Fruit fly (Drosophila melanogaster) whole organism, prepupa: ENCODE data around the gene Klp31E.

Source experiments
- Blimp-1 ChIP-seq: fragments of 200-800 bp; sonication (Bioruptor generic); optimal IDR thresholded peaks from 3 replicates; lab custom pipeline; 2017; ENCODE audit warnings: missing biosample characterization, missing genetic modification characterization, mild to moderate bottlenecking, moderate library complexity, missing genetic modification reagents
- CG11762 ChIP-seq: fragments of 200-800 bp; sonication (Bioruptor generic); optimal IDR thresholded peaks from 3 replicates; lab custom pipeline; 2016; ENCODE audit warnings: missing biosample characterization, missing genetic modification characterization; ENCODE audit not compliant: insufficient read depth
- CG11902 ChIP-seq: fragments of 200-800 bp; sonication (Bioruptor generic); optimal IDR thresholded peaks from 3 replicates; lab custom pipeline; 2016; ENCODE audit warnings: missing biosample characterization, missing genetic modification characterization
- CG3032 ChIP-seq: fragments of 200-800 bp; optimal IDR thresholded peaks from 2 replicates; lab custom pipeline; 2019; ENCODE audit warnings: missing biosample characterization, mild to moderate bottlenecking, missing genetic modification characterization, moderate library complexity
- CG31627 ChIP-seq: fragments of 200-800 bp; sonication (Bioruptor generic); optimal IDR thresholded peaks from 3 replicates; lab custom pipeline; 2016; ENCODE audit warnings: missing biosample characterization, missing genetic modification characterization
- CG32006 ChIP-seq: fragments of 200-800 bp; sonication (Bioruptor generic); optimal IDR thresholded peaks from 3 replicates; lab custom pipeline; 2017; ENCODE audit warnings: missing biosample characterization, mild to moderate bottlenecking, missing genetic modification characterization
- CG34406 ChIP-seq: fragments of 200-800 bp; sonication (Bioruptor generic); optimal IDR thresholded peaks from 3 replicates; lab custom pipeline; 2016; ENCODE audit warnings: missing biosample characterization, missing genetic modification characterization
- CG4318 ChIP-seq: fragments of 200-800 bp; sonication (Bioruptor generic); optimal IDR thresholded peaks from 3 replicates; lab custom pipeline; 2017; ENCODE audit warnings: missing biosample characterization, mild to moderate bottlenecking, missing genetic modification characterization
- CG8119 ChIP-seq: fragments of 200-800 bp; sonication (Bioruptor generic); IDR thresholded peaks from 3 replicates; pipeline ENCODE4 v1.3.6; 2022; ENCODE audit warnings: missing biosample characterization, missing genetic modification characterization
- CG8319 ChIP-seq: fragments of 200-800 bp; sonication (Bioruptor generic); optimal IDR thresholded peaks from 3 replicates; lab custom pipeline; 2016; ENCODE audit warnings: missing biosample characterization, missing genetic modification characterization
- CG9139 ChIP-seq: fragments of 200-800 bp; sonication (Bioruptor generic); optimal IDR thresholded peaks from 3 replicates; lab custom pipeline; 2017; ENCODE audit warnings: missing biosample characterization, mild to moderate bottlenecking, missing genetic modification characterization
- Eip75B ChIP-seq: fragments of 200-800 bp; sonication (Bioruptor generic); optimal IDR thresholded peaks from 3 replicates; lab custom pipeline; 2016; ENCODE audit warnings: missing biosample characterization, missing genetic modification characterization
- Eip78C ChIP-seq: fragments of 200-800 bp; sonication (Bioruptor generic); peaks from one replicate; lab custom pipeline; 2016; ENCODE audit warnings: missing biosample characterization, missing genetic modification characterization
- Ets96B ChIP-seq: fragments of 200-800 bp; optimal IDR thresholded peaks from 2 replicates; lab custom pipeline; 2019; ENCODE audit warnings: missing biosample characterization, mild to moderate bottlenecking, missing genetic modification characterization, moderate library complexity
- Hr4 ChIP-seq: fragments of 200-800 bp; sonication (Bioruptor generic); optimal IDR thresholded peaks from 3 replicates; lab custom pipeline; 2016; ENCODE audit warnings: missing biosample characterization, missing genetic modification characterization
- Lpt ChIP-seq: fragments of 200-800 bp; sonication (Bioruptor generic); optimal IDR thresholded peaks from 3 replicates; lab custom pipeline; 2016; ENCODE audit warnings: missing biosample characterization, missing genetic modification characterization
- Smox ChIP-seq: fragments of 200-800 bp; sonication (Bioruptor generic); optimal IDR thresholded peaks from 3 replicates; lab custom pipeline; 2016; ENCODE audit warnings: missing biosample characterization, missing genetic modification characterization
- Sox102F ChIP-seq: fragments of 200-800 bp; sonication (Bioruptor generic); optimal IDR thresholded peaks from 2 replicates; lab custom pipeline; 2016; ENCODE audit warnings: missing biosample characterization, mild to moderate bottlenecking, missing genetic modification characterization
- Sox14 ChIP-seq: fragments of 200-800 bp; sonication (Bioruptor generic); optimal IDR thresholded peaks from 3 replicates; lab custom pipeline; 2016; ENCODE audit warnings: missing biosample characterization, missing genetic modification characterization
- Sox15 ChIP-seq: fragments of 200-800 bp; sonication (Bioruptor generic); optimal IDR thresholded peaks from 3 replicates; lab custom pipeline; 2016; ENCODE audit warnings: missing biosample characterization, missing genetic modification characterization
- cyc ChIP-seq: fragments of 200-800 bp; sonication (Bioruptor generic); optimal IDR thresholded peaks from 3 replicates; lab custom pipeline; 2016; ENCODE audit warnings: missing biosample characterization, missing genetic modification characterization
- dac ChIP-seq: fragments of 200-800 bp; sonication (Bioruptor generic); optimal IDR thresholded peaks from 2 replicates; lab custom pipeline; 2017; ENCODE audit warnings: missing biosample characterization, mild to moderate bottlenecking, missing genetic modification characterization
- dsx ChIP-seq: fragments of 200-800 bp; optimal IDR thresholded peaks from 3 replicates; lab custom pipeline; 2019; ENCODE audit warnings: missing biosample characterization, mild to moderate bottlenecking, missing genetic modification characterization, moderate library complexity; ENCODE audit not compliant: poor library complexity, severe bottlenecking
- net ChIP-seq: fragments of 200-800 bp; sonication (Bioruptor generic); optimal IDR thresholded peaks from 3 replicates; lab custom pipeline; 2016; ENCODE audit warnings: missing biosample characterization, missing genetic modification characterization
- salr ChIP-seq, 2 experiments: fragments of 200-800 bp; sonication (Bioruptor generic); optimal IDR thresholded peaks; 3 replicates each; lab custom pipeline; 2016 to 2018; ENCODE audit warnings: missing biosample characterization in 2 of 2, missing genetic modification characterization in 2 of 2, mild to moderate bottlenecking in 1 of 2
- ss ChIP-seq, 2 experiments: fragments of 200-800 bp; sonication (Bioruptor generic); optimal IDR thresholded peaks; 2 replicates in 1 of 2; 3 replicates in 1 of 2; lab custom pipeline; 2017 to 2018; ENCODE audit warnings: mild to moderate bottlenecking in 2 of 2, missing biosample characterization in 2 of 2, missing genetic modification characterization in 2 of 2, moderate library complexity in 1 of 2

Gene Klp31E

DNA sequence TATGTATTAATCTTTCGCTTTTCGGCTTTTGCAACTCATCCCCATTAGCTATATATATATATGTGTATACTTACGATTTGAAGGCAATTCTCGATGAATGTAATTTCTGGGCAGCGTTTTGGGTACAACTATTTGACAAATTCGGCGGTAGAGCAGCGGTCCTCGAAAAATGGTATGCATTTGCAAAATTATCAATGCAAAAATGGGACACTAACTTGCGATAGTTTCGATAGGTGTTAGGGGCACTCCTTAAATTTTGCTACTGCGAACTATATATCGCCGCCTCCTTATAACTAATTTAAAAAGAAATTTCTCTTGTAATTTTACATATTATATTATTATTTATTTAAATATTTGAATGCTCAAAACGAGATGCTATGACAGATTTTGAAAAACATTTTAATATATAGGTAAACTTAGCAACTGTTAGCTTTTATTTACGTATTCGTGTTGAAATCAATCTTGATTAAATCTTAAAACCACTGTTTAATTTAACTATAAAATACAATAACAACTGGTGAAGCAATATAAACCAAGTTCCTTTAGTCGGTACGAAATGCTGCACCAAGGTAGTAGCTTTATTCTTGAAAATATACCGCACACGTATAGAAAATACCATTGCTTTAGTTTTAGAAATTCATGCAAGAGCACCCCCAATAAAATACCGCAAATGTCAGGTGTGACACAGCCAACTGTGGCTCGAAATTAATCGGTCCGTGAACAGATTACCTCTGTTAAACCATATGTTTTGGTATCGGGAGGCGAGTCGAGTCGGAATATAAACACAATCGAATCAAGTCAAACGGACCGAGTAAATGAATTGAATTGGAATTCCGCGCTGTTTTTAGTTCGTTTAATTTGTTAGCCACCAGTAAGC is at the start of gene Klp31E, which contains the start of gene CG5355 (continued):
- no peak for TF ChIP-seq CG32006 (GFP tag; lab: Kevin White, UChicago)
- peak; percentile 65 for TF ChIP-seq Sox15 (GFP tag; lab: Kevin White, UChicago)
- TF ChIP-seq CG4318, result no peak
- no peak for TF ChIP-seq Sox14 (GFP tag; lab: Kevin White, UChicago)
- TF ChIP-seq CG11762 (GFP tag; lab: Kevin White, UChicago), result no peak
- TF ChIP-seq Blimp-1 (GFP tag; lab: Kevin White, UChicago), result peak; percentile 43
- no peak for TF ChIP-seq Eip75B (GFP tag; lab: Kevin White, UChicago)
- no peak for TF ChIP-seq CG11902 (GFP tag; lab: Kevin White, UChicago)
- TF ChIP-seq ss (GFP tag; optimal IDR thresholded peaks at IDR 0.05; lab: Kevin White, UChicago), result no peak

DNA sequence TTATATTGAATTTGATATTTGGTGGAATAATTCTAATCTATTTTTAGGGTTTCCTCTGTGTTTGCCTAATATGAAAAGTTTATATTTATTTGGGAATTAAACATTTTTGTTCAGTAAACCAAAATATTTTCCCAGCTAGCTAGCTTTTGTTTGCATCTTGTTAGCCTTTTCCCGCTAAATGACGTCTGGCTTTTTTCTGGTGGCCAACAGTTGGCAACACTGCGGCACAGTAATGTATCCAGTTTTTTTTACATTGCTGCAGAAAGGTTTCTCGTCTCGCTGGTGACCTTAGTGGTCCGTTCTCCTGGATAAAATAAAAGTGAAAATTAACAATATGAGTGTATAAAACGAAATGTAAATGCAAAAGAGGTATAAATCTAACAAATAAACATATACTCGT is 49.6 kb upstream of the Klp31E start, which contains the start of gene lft:
lft (plus strand) TSS at position 243 of the 400 bp plus-strand sequence.
- TF ChIP-seq CG11902 (GFP tag; lab: Kevin White, UChicago) (no peak), Lpt (GFP tag; lab: Kevin White, UChicago) (no peak), CG8319 (GFP tag; lab: Kevin White, UChicago) (peak; percentile 53), net (GFP tag; lab: Kevin White, UChicago) (no peak), dsx (GFP tag; lab: Kevin White, UChicago) (peak; percentile 51), Eip78C (GFP tag; lab: Kevin White, UChicago) (peak; percentile 42), Hr4 (GFP tag; lab: Kevin White, UChicago) (no peak), ss (GFP tag; optimal IDR thresholded peaks at IDR 0.05; lab: Kevin White, UChicago) (peak in 1 of 2 experiments; percentile 32)

DNA sequence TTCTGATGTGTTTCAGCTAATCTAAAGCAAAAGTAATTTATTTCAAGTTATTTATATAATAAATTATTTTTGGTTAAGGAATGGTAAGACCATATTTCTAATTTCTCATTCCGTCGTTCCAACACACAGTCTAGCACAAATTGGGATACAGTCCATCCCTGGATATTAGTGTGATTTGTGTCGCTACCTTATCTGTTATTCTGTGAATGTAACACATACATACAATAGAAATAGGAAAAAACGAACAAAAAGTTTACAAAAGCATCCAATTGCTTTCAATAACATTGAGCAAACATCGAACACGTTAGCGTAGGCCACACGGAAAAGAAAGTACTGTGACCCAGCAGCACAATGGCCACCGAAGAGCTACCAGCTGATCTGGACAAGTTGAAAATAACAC is 47.3 kb upstream of the Klp31E start, which contains the start of gene CG5056:
CG5056 (plus strand) TSS at position 168 of the 400 bp plus-strand sequence.
- no peak for TF ChIP-seq Smox (GFP tag; lab: Kevin White, UChicago)
- TF ChIP-seq Ets96B (tag; lab: Kevin White, UChicago), result peak; percentile 6
- TF ChIP-seq CG8119 (GFP tag; lab: Robert Waterston, UW), result peak; percentile 55
- no peak for TF ChIP-seq Lpt (GFP tag; lab: Kevin White, UChicago)
- TF ChIP-seq cyc (GFP tag; lab: Kevin White, UChicago), result peak; percentile 1
- peak; percentile 47 for TF ChIP-seq CG3032 (tag; lab: Kevin White, UChicago)
- peak; percentile 63 for TF ChIP-seq Eip78C (GFP tag; lab: Kevin White, UChicago)

DNA sequence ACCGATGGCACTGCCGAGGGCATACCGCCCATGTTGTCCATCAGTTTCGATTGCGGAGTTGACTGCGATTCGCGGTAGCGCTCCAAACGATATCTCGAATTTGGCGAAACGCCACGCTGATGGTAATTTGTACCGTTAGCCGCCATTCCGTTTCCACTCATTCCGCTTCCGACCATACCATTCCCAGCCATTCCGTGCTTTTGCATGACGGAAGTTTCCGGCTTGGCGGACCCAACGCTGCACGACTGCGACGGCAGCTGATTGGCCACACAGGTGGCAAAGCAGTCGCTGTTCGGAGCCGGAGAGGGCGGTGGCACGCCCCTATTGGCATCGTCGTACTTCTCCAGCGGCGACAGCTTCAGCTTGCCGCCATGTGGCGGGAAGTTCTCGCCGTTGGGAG is 41.5 kb upstream of the Klp31E start:
- TF ChIP-seq Sox102F (GFP tag; lab: Kevin White, UChicago) (no peak), CG34406 (GFP tag; lab: Kevin White, UChicago) (no peak), Eip78C (GFP tag; lab: Kevin White, UChicago) (peak; percentile 8), net (GFP tag; lab: Kevin White, UChicago) (no peak), CG8319 (GFP tag; lab: Kevin White, UChicago) (no peak), CG9139 (GFP tag; lab: Kevin White, UChicago) (no peak), CG31627 (GFP tag; lab: Kevin White, UChicago) (no peak), salr (GFP tag; optimal IDR thresholded peaks at IDR 0.05; lab: Kevin White, UChicago) (no peak)
- TF ChIP-seq, all 60 proteins: peak for 1

DNA sequence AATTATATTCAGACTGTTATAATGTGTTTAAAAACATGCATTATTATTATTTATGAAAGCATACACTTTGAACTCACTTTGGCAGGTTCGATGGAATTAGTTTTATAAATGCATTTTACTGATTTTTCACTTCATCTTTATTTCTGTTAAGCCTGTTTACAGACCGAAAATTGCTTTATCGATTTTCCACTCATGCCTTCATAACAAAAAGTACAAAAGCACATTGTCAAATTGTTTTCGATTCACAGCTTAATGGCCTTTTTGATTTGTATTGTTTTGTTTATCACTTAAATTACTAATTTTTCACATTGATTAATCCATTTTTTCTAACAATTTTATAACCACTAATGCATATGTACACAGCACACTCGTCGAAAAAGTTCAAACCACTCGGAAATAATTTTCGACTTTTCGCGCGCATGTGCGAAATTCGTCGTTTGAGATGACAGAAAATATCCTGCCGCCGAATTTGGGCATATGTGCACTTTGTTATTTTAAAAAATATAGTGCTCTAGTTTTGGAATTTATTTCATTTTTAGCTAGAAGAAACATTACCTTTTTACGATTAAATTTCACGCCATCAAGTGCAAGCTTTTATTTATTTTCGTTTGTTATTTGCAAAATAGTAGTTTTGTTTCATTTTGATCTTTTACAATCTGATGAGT is 40.1 kb upstream of the Klp31E start, which contains the start of gene rho-5:
rho-5 (minus strand) TSS at position 296 of the 665 bp plus-strand sequence.
- TF ChIP-seq dac (GFP tag; lab: Kevin White, UChicago) (no peak), cyc (GFP tag; lab: Kevin White, UChicago) (no peak), Hr4 (GFP tag; lab: Kevin White, UChicago) (peak; percentile 9)
